Worm (Caenorhabditis elegans) whole organism, L1 larva: ENCODE results near the gene nhr-256.

ENCODE experiments used
- aha-1 ChIP-seq: fragments of 150-350 bp; optimal IDR thresholded peaks from 2 replicates; lab custom pipeline; 2014; ENCODE audit warnings: missing biosample characterization, missing genetic modification characterization
- ces-1 ChIP-seq: fragments of 150-350 bp; optimal IDR thresholded peaks from 2 replicates; lab custom pipeline; 2014; ENCODE audit warnings: missing biosample characterization, missing genetic modification reagents, missing genetic modification characterization
- fkh-10 ChIP-seq: sonication (generic microtip); optimal IDR thresholded peaks from 2 replicates; lab custom pipeline; 2017; ENCODE audit warnings: missing biosample characterization, missing genetic modification reagents, missing genetic modification characterization
- lsy-2 ChIP-seq, 2 experiments: fragments of 150-350 bp; optimal IDR thresholded peaks; 2 replicates each; lab custom pipeline; 2014; ENCODE audit warnings: missing biosample characterization in 2 of 2, missing genetic modification characterization in 2 of 2
- nhr-12 ChIP-seq: sonication (generic microtip); optimal IDR thresholded peaks from 2 replicates; lab custom pipeline; 2017; ENCODE audit warnings: missing biosample characterization, missing genetic modification characterization
- nhr-71 ChIP-seq: sonication (generic microtip); optimal IDR thresholded peaks from 2 replicates; lab custom pipeline; 2016; ENCODE audit warnings: mild to moderate bottlenecking, missing genetic modification characterization, moderate library complexity, missing compliant biosample characterization
- sptf-1 ChIP-seq: fragments of 150-350 bp; optimal IDR thresholded peaks from 2 replicates; lab custom pipeline; 2014; ENCODE audit warnings: missing biosample characterization, missing genetic modification characterization

- TF ChIP-seq nhr-12 (tag; lab: Kevin White, UChicago) (no peak), aha-1 (tag; lab: Kevin White, UChicago) (no peak), lsy-2 (tag; optimal IDR thresholded peaks at IDR 0.05; lab: Kevin White, UChicago) (no peak), nhr-71 (no peak), sptf-1 (tag; lab: Kevin White, UChicago) (no peak), ces-1 (GFP tag; lab: Kevin White, UChicago) (no peak), fkh-10 (no peak)
Observed at ce11 chrV:1698400-1698799, 45.2 kb upstream of the nhr-256 start.
